Fruit fly (Drosophila melanogaster) whole organism, embryonic: ENCODE measurements around the gene Tmhs.

Experiments
- Atf-2 ChIP-seq: fragments of 200-800 bp; sonication (Bioruptor generic); optimal IDR thresholded peaks from 2 replicates; lab custom pipeline; 2016; ENCODE audit warnings: missing biosample characterization, missing genetic modification characterization
- B-H2 ChIP-seq: fragments of 200-800 bp; sonication (Bioruptor generic); optimal IDR thresholded peaks from 2 replicates; lab custom pipeline; 2018; ENCODE audit warnings: missing biosample characterization, mild to moderate bottlenecking, missing genetic modification characterization
- CG15514 ChIP-seq: fragments of 200-800 bp; sonication (Bioruptor generic); optimal IDR thresholded peaks from 3 replicates; lab custom pipeline; 2017; ENCODE audit warnings: missing biosample characterization, missing genetic modification characterization, mild to moderate bottlenecking, moderate library complexity, missing genetic modification reagents
- CG16779 ChIP-seq: fragments of 200-800 bp; sonication (Bioruptor generic); IDR thresholded peaks from 2 replicates; pipeline ENCODE4 v1.3.6; 2022; ENCODE audit warnings: missing biosample characterization, missing genetic modification characterization
- CG16813 ChIP-seq: fragments of 200-800 bp; sonication (Bioruptor generic); IDR thresholded peaks from 3 replicates; pipeline ENCODE4 v1.3.6; 2022; ENCODE audit warnings: missing biosample characterization, missing genetic modification characterization; ENCODE audit not compliant: partially characterized antibody
- CG1792 ChIP-seq: fragments of 200-800 bp; sonication (Bioruptor generic); optimal IDR thresholded peaks from 2 replicates; lab custom pipeline; 2016; ENCODE audit warnings: missing biosample characterization, missing genetic modification characterization
- CG1832 ChIP-seq: fragments of 200-800 bp; sonication (Bioruptor generic); optimal IDR thresholded peaks from 2 replicates; lab custom pipeline; 2017; ENCODE audit warnings: missing biosample characterization, mild to moderate bottlenecking, missing genetic modification characterization, inconsistent platforms
- CG18764 ChIP-seq: fragments of 200-800 bp; sonication (Bioruptor generic); optimal IDR thresholded peaks from 3 replicates; lab custom pipeline; 2016; ENCODE audit warnings: missing biosample characterization, missing genetic modification characterization
- CG2889 ChIP-seq: fragments of 200-800 bp; sonication (Bioruptor generic); IDR thresholded peaks from 3 replicates; pipeline ENCODE4 v1.3.6; 2022; ENCODE audit warnings: missing biosample characterization, missing genetic modification characterization
- CG3163 ChIP-seq: fragments of 200-800 bp; sonication (Bioruptor generic); optimal IDR thresholded peaks from 3 replicates; lab custom pipeline; 2016; ENCODE audit warnings: missing biosample characterization, missing genetic modification characterization
- CG3281 ChIP-seq: fragments of 200-800 bp; sonication (Bioruptor generic); optimal IDR thresholded peaks from 3 replicates; lab custom pipeline; 2017; ENCODE audit warnings: missing biosample characterization, mild to moderate bottlenecking, missing genetic modification characterization
- CG4424 ChIP-seq: fragments of 200-800 bp; sonication (Bioruptor generic); optimal IDR thresholded peaks from 3 replicates; lab custom pipeline; 2016; ENCODE audit warnings: missing biosample characterization, missing genetic modification characterization
- CG5180 ChIP-seq: fragments of 200-800 bp; sonication (Bioruptor generic); optimal IDR thresholded peaks from 3 replicates; lab custom pipeline; 2017; ENCODE audit warnings: missing biosample characterization, missing genetic modification characterization, mild to moderate bottlenecking, moderate library complexity, missing genetic modification reagents
- CG6683 ChIP-seq: fragments of 200-800 bp; sonication (Bioruptor generic); optimal IDR thresholded peaks from 2 replicates; lab custom pipeline; 2017; ENCODE audit warnings: missing biosample characterization, mild to moderate bottlenecking, missing genetic modification characterization, missing genetic modification reagents
- CG6765 ChIP-seq: fragments of 200-800 bp; sonication (Bioruptor generic); optimal IDR thresholded peaks from 3 replicates; lab custom pipeline; 2017; ENCODE audit warnings: missing biosample characterization, mild to moderate bottlenecking, missing genetic modification characterization
- CG7271 ChIP-seq: fragments of 200-800 bp; sonication (Bioruptor generic); optimal IDR thresholded peaks from 2 replicates; lab custom pipeline; 2018; ENCODE audit warnings: missing biosample characterization, mild to moderate bottlenecking, missing genetic modification characterization, moderate library complexity
- CG8089 ChIP-seq: fragments of 200-800 bp; sonication (Bioruptor generic); optimal IDR thresholded peaks from 3 replicates; lab custom pipeline; 2016; ENCODE audit warnings: missing biosample characterization, missing genetic modification characterization
- CG9609 ChIP-seq: fragments of 200-800 bp; sonication (Bioruptor generic); optimal IDR thresholded peaks from 3 replicates; lab custom pipeline; 2016; ENCODE audit warnings: missing biosample characterization, missing genetic modification characterization
- CG9876 ChIP-seq: fragments of 200-800 bp; sonication (Bioruptor generic); optimal IDR thresholded peaks from 2 replicates; lab custom pipeline; 2016; ENCODE audit warnings: missing biosample characterization, missing genetic modification characterization
- Chrac-16 ChIP-seq: fragments of 200-800 bp; sonication (Bioruptor generic); optimal IDR thresholded peaks from 3 replicates; lab custom pipeline; 2016; ENCODE audit warnings: missing biosample characterization, missing genetic modification characterization
- Doc3 ChIP-seq: fragments of 200-800 bp; sonication (Bioruptor generic); IDR thresholded peaks from 3 replicates; pipeline ENCODE4 v1.3.6; 2022; ENCODE audit warnings: missing biosample characterization, missing genetic modification characterization; ENCODE audit not compliant: partially characterized antibody
- HLH4C ChIP-seq: fragments of 200-800 bp; sonication (Bioruptor generic); IDR thresholded peaks from 3 replicates; pipeline ENCODE4 v1.3.6; 2022; ENCODE audit warnings: missing biosample characterization, missing genetic modification characterization; ENCODE audit not compliant: partially characterized antibody
- Hr3 ChIP-seq: fragments of 200-800 bp; sonication (Bioruptor generic); optimal IDR thresholded peaks from 3 replicates; lab custom pipeline; 2016; ENCODE audit warnings: missing biosample characterization, missing genetic modification characterization
- Lim3 ChIP-seq: fragments of 200-800 bp; sonication (Bioruptor generic); IDR thresholded peaks from 2 replicates; pipeline ENCODE4 v1.3.6; 2022; ENCODE audit warnings: missing biosample characterization, missing genetic modification characterization
- NC2β ChIP-seq: fragments of 200-800 bp; sonication (Bioruptor generic); optimal IDR thresholded peaks from 2 replicates; lab custom pipeline; 2016; ENCODE audit warnings: missing biosample characterization, missing genetic modification characterization
- NK7.1 ChIP-seq: fragments of 200-800 bp; sonication (Bioruptor generic); optimal IDR thresholded peaks from 3 replicates; lab custom pipeline; 2016; ENCODE audit warnings: missing biosample characterization, missing genetic modification characterization
- Optix ChIP-seq: fragments of 200-800 bp; sonication (Bioruptor generic); IDR thresholded peaks from 3 replicates; pipeline ENCODE4 v1.3.6; 2022; ENCODE audit warnings: missing biosample characterization, missing genetic modification characterization
- Xbp1 ChIP-seq: fragments of 200-800 bp; sonication (Bioruptor generic); optimal IDR thresholded peaks from 3 replicates; lab custom pipeline; 2016; ENCODE audit warnings: missing biosample characterization, mild to moderate bottlenecking, missing genetic modification characterization
- ase ChIP-seq: fragments of 200-800 bp; sonication (Bioruptor generic); IDR thresholded peaks from 3 replicates; pipeline ENCODE4 v1.3.6; 2022; ENCODE audit warnings: missing biosample characterization, missing genetic modification characterization
- chif ChIP-seq, 2 experiments: fragments of 200-800 bp; sonication (Bioruptor generic); optimal IDR thresholded peaks; 3 replicates each; lab custom pipeline; 2016; ENCODE audit warnings: missing biosample characterization in 2 of 2, missing genetic modification characterization in 2 of 2
- chm ChIP-seq: fragments of 200-800 bp; sonication (Bioruptor generic); IDR thresholded peaks from 2 replicates; pipeline ENCODE4 v1.3.6; 2022; ENCODE audit warnings: missing biosample characterization, missing genetic modification characterization
- dmrt11E ChIP-seq: fragments of 200-800 bp; sonication (Bioruptor generic); optimal IDR thresholded peaks from 3 replicates; lab custom pipeline; 2018; ENCODE audit warnings: missing biosample characterization, mild to moderate bottlenecking, missing genetic modification characterization, moderate library complexity
- dysf ChIP-seq: fragments of 200-800 bp; sonication (Bioruptor generic); IDR thresholded peaks from 3 replicates; pipeline ENCODE4 v1.3.6; 2022; ENCODE audit warnings: missing biosample characterization, missing genetic modification characterization
- exex ChIP-seq: fragments of 200-800 bp; sonication (Bioruptor generic); optimal IDR thresholded peaks from 4 replicates; lab custom pipeline; 2018; ENCODE audit warnings: missing biosample characterization, mild to moderate bottlenecking, missing genetic modification characterization, moderate library complexity
- fd3F ChIP-seq: fragments of 200-800 bp; sonication (Bioruptor generic); optimal IDR thresholded peaks from 2 replicates; lab custom pipeline; 2018; ENCODE audit warnings: missing biosample characterization, mild to moderate bottlenecking, missing genetic modification characterization, moderate library complexity
- fd96Cb ChIP-seq: fragments of 200-800 bp; sonication (Bioruptor generic); optimal IDR thresholded peaks from 2 replicates; lab custom pipeline; 2018; ENCODE audit warnings: missing biosample characterization, mild to moderate bottlenecking, missing genetic modification characterization, moderate library complexity
- gem ChIP-seq: fragments of 200-800 bp; sonication (Bioruptor generic); optimal IDR thresholded peaks from 2 replicates; lab custom pipeline; 2019; ENCODE audit warnings: missing biosample characterization, mild to moderate bottlenecking, missing genetic modification characterization, moderate library complexity
- kay ChIP-seq: fragments of 200-800 bp; sonication (Bioruptor generic); optimal IDR thresholded peaks from 2 replicates; lab custom pipeline; 2016; ENCODE audit warnings: missing biosample characterization, missing genetic modification characterization
- luna ChIP-seq: fragments of 200-800 bp; sonication (Bioruptor generic); optimal IDR thresholded peaks from 2 replicates; lab custom pipeline; 2016; ENCODE audit warnings: missing biosample characterization, missing genetic modification characterization
- org-1 ChIP-seq: fragments of 200-800 bp; sonication (Bioruptor generic); optimal IDR thresholded peaks from 2 replicates; lab custom pipeline; 2017; ENCODE audit warnings: missing biosample characterization, missing genetic modification characterization
- pum ChIP-seq: fragments of 200-800 bp; sonication (Bioruptor generic); optimal IDR thresholded peaks from 2 replicates; lab custom pipeline; 2016; ENCODE audit warnings: missing biosample characterization, missing genetic modification characterization
- ranshi ChIP-seq: fragments of 200-800 bp; sonication (Bioruptor generic); IDR thresholded peaks from 2 replicates; pipeline ENCODE4 v1.3.6; 2022; ENCODE audit warnings: missing biosample characterization, missing genetic modification characterization
- repo ChIP-seq: fragments of 200-800 bp; sonication (Bioruptor generic); optimal IDR thresholded peaks from 2 replicates; lab custom pipeline; 2016; ENCODE audit warnings: missing biosample characterization, missing genetic modification characterization
- salm ChIP-seq: fragments of 200-800 bp; sonication (Bioruptor generic); optimal IDR thresholded peaks from 2 replicates; lab custom pipeline; 2018; ENCODE audit warnings: missing biosample characterization, mild to moderate bottlenecking, missing genetic modification characterization
- slp2 ChIP-seq: fragments of 200-800 bp; sonication (Bioruptor generic); optimal IDR thresholded peaks from 2 replicates; lab custom pipeline; 2016; ENCODE audit warnings: missing biosample characterization, missing genetic modification characterization
- sqz ChIP-seq: fragments of 200-800 bp; sonication (Bioruptor generic); optimal IDR thresholded peaks from 3 replicates; lab custom pipeline; 2018; ENCODE audit warnings: missing biosample characterization, mild to moderate bottlenecking, missing genetic modification characterization
- sug ChIP-seq: fragments of 200-800 bp; optimal IDR thresholded peaks from 2 replicates; lab custom pipeline; 2019; ENCODE audit warnings: missing biosample characterization, mild to moderate bottlenecking, missing genetic modification characterization, moderate library complexity
- tap ChIP-seq: fragments of 200-800 bp; optimal IDR thresholded peaks from 3 replicates; lab custom pipeline; 2019; ENCODE audit warnings: missing biosample characterization, mild to moderate bottlenecking, missing genetic modification characterization, moderate library complexity
- trh ChIP-seq: fragments of 200-800 bp; sonication (Bioruptor generic); optimal IDR thresholded peaks from 2 replicates; lab custom pipeline; 2016; ENCODE audit warnings: missing biosample characterization, missing genetic modification characterization
- tx ChIP-seq: fragments of 200-800 bp; sonication (Bioruptor generic); optimal IDR thresholded peaks from 2 replicates; lab custom pipeline; 2016; ENCODE audit warnings: missing biosample characterization, missing genetic modification characterization
- zf30C ChIP-seq: fragments of 200-800 bp; sonication (Bioruptor generic); optimal IDR thresholded peaks from 3 replicates; lab custom pipeline; 2018; ENCODE audit warnings: missing biosample characterization, mild to moderate bottlenecking, missing genetic modification characterization

The Tmhs gene

dm6 chr3L:1886125-1886544 lies 678 bp downstream of the Tmhs start (continued):
- TF ChIP-seq Chrac-16 (GFP tag; lab: Kevin White, UChicago) (peak; percentile 81), luna (GFP tag; lab: Kevin White, UChicago) (no peak), dmrt11E (peak; percentile 89), CG5180 (GFP tag; lab: Kevin White, UChicago) (peak; percentile 75), CG15514 (GFP tag; lab: Kevin White, UChicago) (no peak), tx (GFP tag; lab: Kevin White, UChicago) (peak; percentile 73), org-1 (GFP tag; lab: Kevin White, UChicago) (peak; percentile 72), CG18764 (peak; percentile 61), Hr3 (peak; percentile 80), Xbp1 (GFP tag; lab: Kevin White, UChicago) (peak; percentile 89), NC2β (GFP tag; lab: Kevin White, UChicago) (peak; percentile 83), CG7271 (peak; percentile 85), CG9609 (GFP tag; lab: Kevin White, UChicago) (peak; percentile 79), B-H2 (GFP tag; lab: Kevin White, UChicago) (no peak), Doc3 (GFP tag; lab: Robert Waterston, UW) (no peak), trh (GFP tag; lab: Kevin White, UChicago) (peak; percentile 74), CG8089 (GFP tag; lab: Kevin White, UChicago) (peak; percentile 79), exex (no peak), CG9876 (GFP tag; lab: Kevin White, UChicago) (peak; percentile 52), salm (tag; lab: Kevin White, UChicago) (peak; percentile 69), CG6683 (GFP tag; lab: Kevin White, UChicago) (no peak), CG1792 (GFP tag; lab: Kevin White, UChicago) (peak; percentile 70), CG2889 (GFP tag; lab: Robert Waterston, UW) (peak; percentile 67; the same call in 2 of the 3 replicates), HLH4C (no peak), slp2 (GFP tag; lab: Kevin White, UChicago) (peak; percentile 44), CG1832 (GFP tag; lab: Kevin White, UChicago) (no peak), fd3F (GFP tag; lab: Kevin White, UChicago) (peak; percentile 37), repo (GFP tag; lab: Kevin White, UChicago) (peak; percentile 78), chif (GFP tag; optimal IDR thresholded peaks at IDR 0.05; lab: Kevin White, UChicago) (peak; percentile 86 to 92), ase (peak; percentile 67; the same call in 2 of the 3 replicates), CG3163 (GFP tag; lab: Kevin White, UChicago) (peak; percentile 34), tap (peak; percentile 90), ranshi (GFP tag; lab: Robert Waterston, UW) (peak; percentile 79), NK7.1 (GFP tag; lab: Kevin White, UChicago) (peak; percentile 59), pum (GFP tag; lab: Kevin White, UChicago) (peak; percentile 85), Lim3 (0 out of 2 replicates have a peak, but pooled peaks have one; percentile 46), Optix (GFP tag; lab: Robert Waterston, UW) (peak; percentile 83), dysf (GFP tag; lab: Robert Waterston, UW) (peak; percentile 78), fd96Cb (tag; lab: Kevin White, UChicago) (peak; percentile 90), CG4424 (peak; percentile 86), gem (tag; lab: Kevin White, UChicago) (peak; percentile 90), Atf-2 (GFP tag; lab: Kevin White, UChicago) (peak; percentile 77), chm (peak; percentile 82), sqz (peak; percentile 69), CG16779 (GFP tag; lab: Robert Waterston, UW) (no peak), CG3281 (peak; percentile 12), sug (tag; lab: Kevin White, UChicago) (peak; percentile 9), kay (GFP tag; lab: Kevin White, UChicago) (peak; percentile 75), CG6765 (no peak), CG16813 (GFP tag; lab: Robert Waterston, UW) (no peak), zf30C (GFP tag; lab: Kevin White, UChicago) (peak; percentile 89)
